Worm (Caenorhabditis elegans) whole organism, young adult: Measurements from ENCODE around the gene cyc-2.2.

Experiments
- K11D2.4 ChIP-seq: fragments of 200-800 bp; sonication (Bioruptor generic); IDR thresholded peaks from 2 replicates; pipeline ENCODE4 v1.3.6; 2022; ENCODE audit warnings: missing genetic modification reagents, missing genetic modification characterization, missing compliant biosample characterization
- snpc-4 ChIP-seq, 5 experiments: fragments of 150-350 bp in 1 of 5; sonication (generic microtip) in 4 of 5; optimal IDR thresholded peaks; 2 replicates each; lab custom pipeline; 2014 to 2018; ENCODE audit warnings: missing genetic modification characterization in 5 of 5, missing biosample characterization in 3 of 5, antibody characterized with exemption in 2 of 5, mild to moderate bottlenecking in 2 of 5, missing compliant biosample characterization in 2 of 5, missing genotype in 2 of 5, moderate library complexity in 2 of 5, missing genetic modification reagents in 1 of 5

- TF ChIP-seq snpc-4 (GFP tag; optimal IDR thresholded peaks at IDR 0.05; lab: Kevin White, UChicago) (no peak), snpc-4 (tag; optimal IDR thresholded peaks at IDR 0.05; lab: Kevin White, UChicago) (no peak), K11D2.4 (GFP tag; lab: Robert Waterston, UW) (no peak)
These were observed 4.9 kb downstream of the cyc-2.2 start, which contains the start of gene erg-28 for ce11 chrV:12607113-12607512.
